Worm (Caenorhabditis elegans): ENCODE results near the gene elb-1.

ce11 chrIII:11684770-11685169 lies 34.5 kb downstream of the elb-1 start:
- TF ChIP-seq med-1 (GFP tag; optimal IDR thresholded peaks at IDR 0.05; ENCODE audit: insufficient read depth) (no peak), flt-1 (GFP tag; IDR thresholded peaks at IDR 0.05) (no peak), T22C8.4 (GFP tag; IDR thresholded peaks at IDR 0.05) (no peak), ztf-29 (GFP tag; IDR thresholded peaks at IDR 0.05) (no peak), cog-1 (tag; optimal IDR thresholded peaks at IDR 0.05) (no peak), ztf-23 (GFP tag; IDR thresholded peaks at IDR 0.05) (no peak), tab-1 (GFP tag; IDR thresholded peaks at IDR 0.05) (no peak)
